Worm (Caenorhabditis elegans) whole organism, L4 larva: ENCODE data around the gene ccd-5.
A peak's percentile ranks its signal among the peaks of the same experiment; 100 is the strongest.

Source experiments
- F10B5.3 ChIP-seq: sonication (generic microtip); optimal IDR thresholded peaks from 2 replicates; lab custom pipeline; 2016; ENCODE audit warnings: mild to moderate bottlenecking, missing genetic modification characterization, missing compliant biosample characterization
- ama-1 ChIP-seq: fragments of 150-350 bp; optimal IDR thresholded peaks from 2 replicates; lab custom pipeline; 2014; ENCODE audit warnings: inconsistent platforms, mixed read lengths
- ces-1 ChIP-seq: fragments of 150-350 bp; sonication (generic microtip); optimal IDR thresholded peaks from 4 replicates; lab custom pipeline; 2014; ENCODE audit warnings: missing biosample characterization, missing genetic modification reagents, missing genetic modification characterization
- fkh-10 ChIP-seq: fragments of 150-350 bp; optimal IDR thresholded peaks from 2 replicates; lab custom pipeline; 2014; ENCODE audit warnings: missing biosample characterization, missing genetic modification reagents, missing genetic modification characterization
- mdl-1 ChIP-seq, 2 experiments: fragments of 150-350 bp in 1 of 2; sonication (generic microtip) in 1 of 2; optimal IDR thresholded peaks; 2 replicates each; lab custom pipeline; 2014 to 2017; ENCODE audit warnings: missing biosample characterization in 2 of 2, missing genetic modification characterization in 2 of 2
- nhr-77 ChIP-seq: fragments of 150-350 bp; optimal IDR thresholded peaks from 2 replicates; lab custom pipeline; 2014; ENCODE audit warnings: missing biosample characterization, missing genetic modification characterization
- tag-97 ChIP-seq: fragments of 200-800 bp; sonication (Bioruptor generic); IDR thresholded peaks from 2 replicates; pipeline ENCODE4 v1.3.6; 2022; ENCODE audit warnings: missing genetic modification characterization, missing compliant biosample characterization
- zag-1 ChIP-seq: fragments of 150-350 bp; optimal IDR thresholded peaks from 2 replicates; lab custom pipeline; 2014; ENCODE audit warnings: missing biosample characterization, missing genetic modification characterization

DNA sequence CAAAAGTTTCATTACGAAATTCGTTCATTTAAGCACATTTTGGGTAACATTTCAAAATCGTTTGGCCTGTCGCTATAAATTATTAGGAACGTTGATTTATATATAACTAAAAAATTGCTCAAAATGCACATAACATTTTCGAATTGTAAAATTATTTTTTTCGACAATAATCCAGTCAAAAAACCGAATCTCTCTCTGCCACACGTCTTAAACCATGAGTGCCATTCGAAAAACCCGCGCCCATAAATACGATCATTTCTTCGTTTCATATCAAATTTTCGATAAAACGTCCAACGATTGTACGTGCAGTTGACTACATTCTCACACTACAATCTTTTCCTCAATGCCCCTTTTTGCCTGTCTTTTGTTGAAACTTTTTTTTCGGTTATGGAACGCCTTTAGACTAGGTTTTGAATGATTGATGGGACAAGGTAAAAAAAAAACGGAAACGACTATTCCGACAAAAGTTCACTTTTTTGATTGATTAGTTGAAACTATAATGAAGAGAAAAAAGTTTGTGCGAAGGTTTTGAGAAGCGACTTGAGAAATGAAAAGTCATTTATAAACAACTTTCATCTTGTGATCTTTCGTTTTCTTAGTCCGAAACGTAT, 20.3 kb upstream of the ccd-5 start:
- TF ChIP-seq F10B5.3 (tag; lab: Kevin White, UChicago) (no peak), fkh-10 (GFP tag; lab: Kevin White, UChicago) (no peak), zag-1 (tag; lab: Kevin White, UChicago) (no peak), nhr-77 (tag; lab: Kevin White, UChicago) (no peak), mdl-1 (tag; optimal IDR thresholded peaks at IDR 0.05; lab: Kevin White, UChicago) (peak in 1 of 2 experiments; percentile 9), ama-1 (lab: Kevin White, UChicago) (peak; percentile 10), tag-97 (no peak), ces-1 (GFP tag; lab: Kevin White, UChicago) (no peak)
